Fruit fly (Drosophila melanogaster) whole organism, embryonic: ENCODE results near the gene Ssu72.

Experiments used
- ATbp ChIP-seq: fragments of 200-800 bp; sonication (Bioruptor generic); optimal IDR thresholded peaks from 2 replicates; lab custom pipeline; 2017; ENCODE audit warnings: missing biosample characterization, mild to moderate bottlenecking, missing genetic modification characterization, missing genetic modification reagents
- Asciz ChIP-seq: fragments of 200-800 bp; sonication (Bioruptor generic); optimal IDR thresholded peaks from 2 replicates; lab custom pipeline; 2017; ENCODE audit warnings: missing biosample characterization, mild to moderate bottlenecking, missing genetic modification characterization, missing genetic modification reagents
- Bgb ChIP-seq: fragments of 200-800 bp; sonication (Bioruptor generic); IDR thresholded peaks from 2 replicates; pipeline ENCODE4 v1.3.6; 2022; ENCODE audit warnings: missing biosample characterization, missing genetic modification characterization; ENCODE audit not compliant: partially characterized antibody
- Bteb2 ChIP-seq: fragments of 200-800 bp; sonication (Bioruptor generic); optimal IDR thresholded peaks from 2 replicates; lab custom pipeline; 2016; ENCODE audit warnings: missing biosample characterization, missing genetic modification characterization
- C15 ChIP-seq: fragments of 200-800 bp; sonication (Bioruptor generic); IDR thresholded peaks from 3 replicates; pipeline ENCODE4 v1.3.6; 2022; ENCODE audit warnings: missing biosample characterization, missing genetic modification characterization
- CG10321 ChIP-seq: fragments of 200-800 bp; sonication (Bioruptor generic); IDR thresholded peaks from 2 replicates; pipeline ENCODE4 v1.3.6; 2022; ENCODE audit warnings: missing biosample characterization, missing genetic modification characterization
- CG10462 ChIP-seq: fragments of 200-800 bp; sonication (Bioruptor generic); optimal IDR thresholded peaks from 2 replicates; lab custom pipeline; 2016; ENCODE audit warnings: missing biosample characterization, missing genetic modification characterization
- CG14441 ChIP-seq: fragments of 200-800 bp; sonication (Bioruptor generic); IDR thresholded peaks from 2 replicates; pipeline ENCODE4 v1.3.6; 2022; ENCODE audit warnings: missing biosample characterization, missing genetic modification characterization
- CG16815 ChIP-seq: fragments of 200-800 bp; sonication (Bioruptor generic); optimal IDR thresholded peaks from 3 replicates; lab custom pipeline; 2017; ENCODE audit warnings: missing biosample characterization, mild to moderate bottlenecking, missing genetic modification characterization
- CG2678 ChIP-seq: fragments of 200-800 bp; sonication (Bioruptor generic); optimal IDR thresholded peaks from 3 replicates; lab custom pipeline; 2019; ENCODE audit warnings: missing biosample characterization, mild to moderate bottlenecking, missing genetic modification characterization, moderate library complexity
- CG30403 ChIP-seq: fragments of 200-800 bp; sonication (Bioruptor generic); optimal IDR thresholded peaks from 3 replicates; lab custom pipeline; 2016; ENCODE audit warnings: missing biosample characterization, missing genetic modification characterization
- CG3847 ChIP-seq: fragments of 200-800 bp; sonication (Bioruptor generic); IDR thresholded peaks from 2 replicates; pipeline ENCODE4 v1.3.6; 2022; ENCODE audit warnings: missing biosample characterization, missing genetic modification characterization
- CG4404 ChIP-seq: fragments of 200-800 bp; sonication (Bioruptor generic); IDR thresholded peaks from 2 replicates; pipeline ENCODE4 v1.3.6; 2022; ENCODE audit warnings: missing biosample characterization, missing genetic modification characterization
- CG7556 ChIP-seq: fragments of 200-800 bp; sonication (Bioruptor generic); optimal IDR thresholded peaks from 2 replicates; lab custom pipeline; 2017; ENCODE audit warnings: missing biosample characterization, mild to moderate bottlenecking, missing genetic modification characterization
- CG8281 ChIP-seq: fragments of 200-800 bp; sonication (Bioruptor generic); optimal IDR thresholded peaks from 2 replicates; lab custom pipeline; 2018; ENCODE audit warnings: missing biosample characterization, mild to moderate bottlenecking, missing genetic modification characterization, moderate library complexity
- CG9817 ChIP-seq: fragments of 200-800 bp; sonication (Bioruptor generic); optimal IDR thresholded peaks from 2 replicates; lab custom pipeline; 2018; ENCODE audit warnings: missing biosample characterization, mild to moderate bottlenecking, missing genetic modification characterization, moderate library complexity
- CG9876 ChIP-seq: fragments of 200-800 bp; sonication (Bioruptor generic); optimal IDR thresholded peaks from 2 replicates; lab custom pipeline; 2016; ENCODE audit warnings: missing biosample characterization, missing genetic modification characterization
- CG9932 ChIP-seq: fragments of 200-800 bp; sonication (Bioruptor generic); IDR thresholded peaks from 2 replicates; pipeline ENCODE4 v1.3.6; 2022; ENCODE audit warnings: missing biosample characterization, missing genetic modification characterization
- Dref ChIP-seq: fragments of 200-800 bp; sonication (Bioruptor generic); IDR thresholded peaks from 2 replicates; pipeline ENCODE4 v1.3.6; 2022; ENCODE audit warnings: missing biosample characterization, missing genetic modification characterization
- E2f2 ChIP-seq: fragments of 200-800 bp; sonication (Bioruptor generic); IDR thresholded peaks from 2 replicates; pipeline ENCODE4 v1.3.6; 2022; ENCODE audit warnings: missing biosample characterization, missing genetic modification characterization
- Fer3 ChIP-seq: fragments of 200-800 bp; sonication (Bioruptor generic); optimal IDR thresholded peaks from 2 replicates; lab custom pipeline; 2018; ENCODE audit warnings: missing biosample characterization, mild to moderate bottlenecking, missing genetic modification characterization, moderate library complexity
- HLHmδ ChIP-seq: fragments of 200-800 bp; sonication (Bioruptor generic); optimal IDR thresholded peaks from 2 replicates; lab custom pipeline; 2018; ENCODE audit warnings: missing biosample characterization, mild to moderate bottlenecking, missing genetic modification characterization, moderate library complexity
- MTF-1 ChIP-seq: fragments of 200-800 bp; sonication (Bioruptor generic); optimal IDR thresholded peaks from 2 replicates; lab custom pipeline; 2018; ENCODE audit warnings: missing biosample characterization, mild to moderate bottlenecking, missing genetic modification characterization, borderline replicate concordance
- Mes4 ChIP-seq: fragments of 200-800 bp; sonication (Bioruptor generic); optimal IDR thresholded peaks from 2 replicates; lab custom pipeline; 2016; ENCODE audit warnings: missing biosample characterization, missing genetic modification characterization
- Neu2 ChIP-seq: fragments of 200-800 bp; sonication (Bioruptor generic); optimal IDR thresholded peaks from 3 replicates; lab custom pipeline; 2016; ENCODE audit warnings: missing biosample characterization, missing genetic modification characterization, borderline replicate concordance
- NfI ChIP-seq: fragments of 200-800 bp; sonication (Bioruptor generic); optimal IDR thresholded peaks from 3 replicates; lab custom pipeline; 2018; ENCODE audit warnings: missing biosample characterization, mild to moderate bottlenecking, missing genetic modification characterization, moderate library complexity
- Opbp ChIP-seq: fragments of 200-800 bp; sonication (Bioruptor generic); IDR thresholded peaks from 3 replicates; pipeline ENCODE4 v1.3.6; 2022; ENCODE audit warnings: missing biosample characterization, missing genetic modification characterization; ENCODE audit not compliant: partially characterized antibody
- Trl ChIP-seq, 3 experiments: fragments of >200 bp in 2 of 3; fragments of 200-800 bp in 1 of 3; sonication (Bioruptor generic) in 1 of 3; optimal IDR thresholded peaks; 2 replicates in 1 of 3; 3 replicates in 2 of 3; lab custom pipeline; 2016 to 2017; ENCODE audit warnings: missing biosample characterization in 1 of 3, missing genetic modification characterization in 1 of 3
- aop ChIP-seq: fragments of 200-800 bp; sonication (Bioruptor generic); IDR thresholded peaks from 2 replicates; pipeline ENCODE4 v1.3.6; 2022; ENCODE audit warnings: missing biosample characterization, missing genetic modification characterization
- br ChIP-seq: fragments of >200 bp; optimal IDR thresholded peaks from 2 replicates; lab custom pipeline; 2017
- bsh ChIP-seq, 2 experiments: fragments of 200-800 bp; sonication (Bioruptor generic); optimal IDR thresholded peaks; 2 replicates each; lab custom pipeline; 2017 to 2018; ENCODE audit warnings: mild to moderate bottlenecking in 2 of 2, missing biosample characterization in 2 of 2, missing genetic modification characterization in 2 of 2, moderate library complexity in 1 of 2
- cg ChIP-seq: fragments of 200-800 bp; sonication (Bioruptor generic); optimal IDR thresholded peaks from 3 replicates; lab custom pipeline; 2019; ENCODE audit warnings: missing biosample characterization, mild to moderate bottlenecking, missing genetic modification characterization, moderate library complexity
- chm ChIP-seq: fragments of 200-800 bp; sonication (Bioruptor generic); IDR thresholded peaks from 2 replicates; pipeline ENCODE4 v1.3.6; 2022; ENCODE audit warnings: missing biosample characterization, missing genetic modification characterization
- crol ChIP-seq: fragments of 200-800 bp; sonication (Bioruptor generic); IDR thresholded peaks from 2 replicates; pipeline ENCODE4 v1.3.6; 2022; ENCODE audit warnings: missing biosample characterization, missing genetic modification characterization
- fd96Cb ChIP-seq: fragments of 200-800 bp; sonication (Bioruptor generic); optimal IDR thresholded peaks from 2 replicates; lab custom pipeline; 2018; ENCODE audit warnings: missing biosample characterization, mild to moderate bottlenecking, missing genetic modification characterization, moderate library complexity
- grau ChIP-seq: fragments of 200-800 bp; optimal IDR thresholded peaks from 3 replicates; lab custom pipeline; 2019; ENCODE audit warnings: missing biosample characterization, mild to moderate bottlenecking, missing genetic modification characterization, moderate library complexity
- hbn ChIP-seq: fragments of 200-800 bp; sonication (Bioruptor generic); IDR thresholded peaks from 2 replicates; pipeline ENCODE4 v1.3.6; 2022; ENCODE audit warnings: missing biosample characterization, missing genetic modification characterization; ENCODE audit not compliant: partially characterized antibody
- inv ChIP-seq: fragments of 200-800 bp; sonication (Bioruptor generic); IDR thresholded peaks from 2 replicates; pipeline ENCODE4 v1.3.6; 2022; ENCODE audit warnings: missing biosample characterization, missing genetic modification characterization; ENCODE audit not compliant: partially characterized antibody
- maf-S ChIP-seq: fragments of 200-800 bp; sonication (Bioruptor generic); optimal IDR thresholded peaks from 2 replicates; lab custom pipeline; 2016; ENCODE audit warnings: missing biosample characterization, missing genetic modification characterization
- prd ChIP-seq, 3 experiments: fragments of >200 bp in 2 of 3; fragments of 200-800 bp in 1 of 3; sonication (Bioruptor generic) in 1 of 3; optimal IDR thresholded peaks in 2 of 3; IDR thresholded peaks in 1 of 3; 2 replicates in 2 of 3; 3 replicates in 1 of 3; pipeline versions ENCODE4 v1.3.6 to Lab custom; 2017 to 2022; ENCODE audit warnings: missing biosample characterization in 1 of 3, missing genetic modification characterization in 1 of 3
- pros ChIP-seq: fragments of 200-800 bp; sonication (Bioruptor generic); optimal IDR thresholded peaks from 3 replicates; lab custom pipeline; 2019; ENCODE audit warnings: missing biosample characterization, mild to moderate bottlenecking, missing genetic modification characterization, moderate library complexity
- rib ChIP-seq: fragments of 200-800 bp; sonication (Bioruptor generic); IDR thresholded peaks from 2 replicates; pipeline ENCODE4 v1.3.6; 2022; ENCODE audit warnings: missing biosample characterization, missing genetic modification characterization
- sd ChIP-seq: fragments of 200-800 bp; sonication (Bioruptor generic); optimal IDR thresholded peaks from 3 replicates; lab custom pipeline; 2018; ENCODE audit warnings: missing biosample characterization, mild to moderate bottlenecking, missing genetic modification characterization, moderate library complexity
- trem ChIP-seq: fragments of 200-800 bp; optimal IDR thresholded peaks from 3 replicates; lab custom pipeline; 2019; ENCODE audit warnings: missing biosample characterization, mild to moderate bottlenecking, missing genetic modification characterization, moderate library complexity
- tup ChIP-seq: fragments of 200-800 bp; sonication (Bioruptor generic); optimal IDR thresholded peaks from 2 replicates; lab custom pipeline; 2016; ENCODE audit warnings: missing biosample characterization, mild to moderate bottlenecking, missing genetic modification characterization, moderate library complexity
- vvl ChIP-seq: fragments of 200-800 bp; sonication (Bioruptor generic); IDR thresholded peaks from 2 replicates; pipeline ENCODE4 v1.3.6; 2022; ENCODE audit warnings: missing biosample characterization, missing genetic modification characterization
- yki ChIP-seq: fragments of >200 bp; optimal IDR thresholded peaks from 3 replicates; lab custom pipeline; 2018
- z ChIP-seq: fragments of 200-800 bp; sonication (Bioruptor generic); IDR thresholded peaks from 3 replicates; pipeline ENCODE4 v1.3.6; 2022; ENCODE audit warnings: missing biosample characterization, missing genetic modification characterization

Ssu72 gene

DNA sequence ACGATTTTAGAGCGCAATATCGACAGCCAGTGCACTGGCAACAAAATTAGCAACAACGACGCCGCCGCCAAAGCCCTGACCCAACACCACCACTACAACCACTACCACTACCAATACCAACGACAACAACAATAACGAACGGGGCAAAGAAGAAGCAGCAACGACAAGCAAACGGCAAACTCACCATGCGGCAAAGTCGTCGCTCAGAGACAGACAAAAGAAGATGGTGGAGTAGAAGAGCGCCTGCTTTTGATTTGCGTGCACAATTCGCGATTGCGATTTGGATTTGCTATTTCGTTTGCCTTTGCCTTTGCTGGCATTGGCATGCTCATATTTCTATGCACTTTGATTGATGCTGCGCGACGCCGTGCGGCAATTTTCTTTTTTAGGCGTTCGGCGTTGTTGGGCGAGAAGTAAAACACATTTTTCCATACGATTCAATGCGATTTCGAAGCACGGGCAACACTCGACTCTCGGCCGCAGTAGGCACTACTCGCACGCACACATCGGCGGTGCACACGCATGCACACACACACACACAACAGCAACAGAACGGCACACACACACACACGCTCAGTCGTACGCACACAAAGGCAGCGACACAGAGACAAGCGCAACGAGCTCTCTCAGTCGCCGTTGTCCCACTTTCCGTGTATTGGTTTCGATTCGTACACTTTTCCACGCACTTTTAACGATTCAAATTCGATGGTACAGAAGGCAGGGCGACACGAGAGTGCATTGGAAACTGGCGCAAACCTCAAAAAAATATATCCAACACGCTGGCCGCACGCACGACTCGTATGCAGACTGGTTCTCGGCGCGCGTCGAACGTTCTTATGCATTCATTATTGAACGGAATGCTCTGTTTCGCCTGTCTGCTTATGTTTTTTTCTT lies 26.7 kb upstream of the Ssu72 start (continued):
- TF ChIP-seq CG7556 (GFP tag; lab: Kevin White, UChicago) (no peak), z (no peak), Dref (GFP tag; lab: Robert Waterston, UW) (no peak), CG9876 (no peak), Opbp (GFP tag; lab: Robert Waterston, UW) (0 out of 3 replicates have a peak, but pooled peaks have one; percentile 8), prd (optimal IDR thresholded peaks at IDR 0.05; lab: Kevin White, UChicago) (no peak), prd (GFP tag; IDR thresholded peaks at IDR 0.05; lab: Robert Waterston, UW) (no peak), tup (GFP tag; lab: Kevin White, UChicago) (no peak), br (no peak), Fer3 (tag; lab: Kevin White, UChicago) (no peak), vvl (GFP tag; lab: Robert Waterston, UW) (no peak), hbn (no peak), Trl (optimal IDR thresholded peaks at IDR 0.05; lab: Kevin White, UChicago) (peak in 1 of 2 experiments; percentile 65), Trl (GFP tag; optimal IDR thresholded peaks at IDR 0.05; lab: Kevin White, UChicago) (no peak), CG8281 (no peak), CG16815 (GFP tag; lab: Kevin White, UChicago) (no peak), CG10462 (GFP tag; lab: Kevin White, UChicago) (no peak), MTF-1 (no peak), aop (GFP tag; lab: Robert Waterston, UW) (no peak), E2f2 (GFP tag; lab: Robert Waterston, UW) (no peak), CG30403 (GFP tag; lab: Kevin White, UChicago) (no peak), CG2678 (tag; lab: Kevin White, UChicago) (no peak), C15 (no peak), trem (tag; lab: Kevin White, UChicago) (no peak), rib (GFP tag; lab: Robert Waterston, UW) (peak; percentile 34; the same call in 1 of the 2 replicates), HLHmδ (GFP tag; lab: Kevin White, UChicago) (peak; percentile 57), ATbp (GFP tag; lab: Kevin White, UChicago) (no peak), yki (lab: Kevin White, UChicago) (no peak), Mes4 (GFP tag; lab: Kevin White, UChicago) (no peak), bsh (GFP tag; optimal IDR thresholded peaks at IDR 0.05; lab: Kevin White, UChicago) (no peak), CG10321 (no peak), pros (peak; percentile 56), CG3847 (GFP tag; lab: Robert Waterston, UW) (no peak), grau (tag; lab: Kevin White, UChicago) (no peak), CG4404 (GFP tag; lab: Robert Waterston, UW) (no peak), fd96Cb (tag; lab: Kevin White, UChicago) (no peak), cg (GFP tag; lab: Kevin White, UChicago) (peak; percentile 96), CG14441 (no peak), sd (no peak), inv (GFP tag; lab: Robert Waterston, UW) (no peak), Bteb2 (GFP tag; lab: Kevin White, UChicago) (no peak), crol (GFP tag; lab: Robert Waterston, UW) (no peak), maf-S (GFP tag; lab: Kevin White, UChicago) (no peak), CG9932 (GFP tag; lab: Robert Waterston, UW) (no peak), CG9817 (tag; lab: Kevin White, UChicago) (no peak), NfI (GFP tag; lab: Kevin White, UChicago) (no peak), Neu2 (GFP tag; lab: Kevin White, UChicago) (no peak), Bgb (GFP tag; lab: Robert Waterston, UW) (no peak), chm (GFP tag; lab: Robert Waterston, UW) (0 out of 2 replicates have a peak, but pooled peaks have one; percentile 8), Asciz (no peak)
